Fruit fly (Drosophila melanogaster) whole organism, embryonic: ENCODE results near the gene Tsp29Fb.

Source experiments
- Bdp1 ChIP-seq: fragments of 200-800 bp; sonication (Bioruptor generic); optimal IDR thresholded peaks from 3 replicates; lab custom pipeline; 2016; ENCODE audit warnings: missing biosample characterization, missing genetic modification characterization
- CG10543 ChIP-seq: fragments of 200-800 bp; sonication (Bioruptor generic); optimal IDR thresholded peaks from 3 replicates; lab custom pipeline; 2017; ENCODE audit warnings: missing biosample characterization, mild to moderate bottlenecking, missing genetic modification characterization, moderate library complexity
- CG11247 ChIP-seq: fragments of 200-800 bp; sonication (Bioruptor generic); IDR thresholded peaks from 2 replicates; pipeline ENCODE4 v1.3.6; 2022; ENCODE audit warnings: missing biosample characterization, missing genetic modification characterization
- CG15011 ChIP-seq: fragments of 200-800 bp; sonication (Bioruptor generic); optimal IDR thresholded peaks from 3 replicates; lab custom pipeline; 2018; ENCODE audit warnings: missing biosample characterization, mild to moderate bottlenecking, missing genetic modification characterization
- CG17802 ChIP-seq: fragments of 200-800 bp; sonication (Bioruptor generic); optimal IDR thresholded peaks from 2 replicates; lab custom pipeline; 2018; ENCODE audit warnings: missing biosample characterization, mild to moderate bottlenecking, missing genetic modification characterization, moderate library complexity
- CG18599 ChIP-seq: fragments of 200-800 bp; sonication (Bioruptor generic); optimal IDR thresholded peaks from 3 replicates; lab custom pipeline; 2017; ENCODE audit warnings: missing biosample characterization, missing genetic modification characterization, mild to moderate bottlenecking, moderate library complexity, missing genetic modification reagents
- CG2199 ChIP-seq: fragments of 200-800 bp; sonication (Bioruptor generic); IDR thresholded peaks from 3 replicates; pipeline ENCODE4 v1.3.6; 2022; ENCODE audit warnings: missing biosample characterization, missing genetic modification characterization
- CG7928 ChIP-seq: fragments of 200-800 bp; sonication (Bioruptor generic); optimal IDR thresholded peaks from 2 replicates; lab custom pipeline; 2017; ENCODE audit warnings: missing biosample characterization, mild to moderate bottlenecking, missing genetic modification characterization
- Hey ChIP-seq: fragments of 200-800 bp; sonication (Bioruptor generic); optimal IDR thresholded peaks from 3 replicates; lab custom pipeline; 2018; ENCODE audit warnings: missing biosample characterization, mild to moderate bottlenecking, missing genetic modification characterization
- HmgZ ChIP-seq: fragments of 200-800 bp; sonication (Bioruptor generic); optimal IDR thresholded peaks from 2 replicates; lab custom pipeline; 2018; ENCODE audit warnings: missing biosample characterization, mild to moderate bottlenecking, missing genetic modification characterization
- Lim3 ChIP-seq: fragments of 200-800 bp; sonication (Bioruptor generic); IDR thresholded peaks from 2 replicates; pipeline ENCODE4 v1.3.6; 2022; ENCODE audit warnings: missing biosample characterization, missing genetic modification characterization
- NFAT ChIP-seq: fragments of 200-800 bp; sonication (Bioruptor generic); IDR thresholded peaks from 2 replicates; pipeline ENCODE4 v1.3.6; 2022; ENCODE audit warnings: missing biosample characterization, missing genetic modification characterization
- amos ChIP-seq: fragments of 200-800 bp; sonication (Bioruptor generic); IDR thresholded peaks from 2 replicates; pipeline ENCODE4 v1.3.6; 2022; ENCODE audit warnings: missing biosample characterization, missing genetic modification characterization; ENCODE audit not compliant: partially characterized antibody
- cg ChIP-seq: fragments of 200-800 bp; sonication (Bioruptor generic); optimal IDR thresholded peaks from 3 replicates; lab custom pipeline; 2019; ENCODE audit warnings: missing biosample characterization, mild to moderate bottlenecking, missing genetic modification characterization, moderate library complexity
- corto ChIP-seq: fragments of 200-800 bp; sonication (Bioruptor generic); optimal IDR thresholded peaks from 2 replicates; lab custom pipeline; 2016; ENCODE audit warnings: missing biosample characterization, mild to moderate bottlenecking, missing genetic modification characterization, moderate library complexity
- cwo ChIP-seq: fragments of 200-800 bp; sonication (Bioruptor generic); optimal IDR thresholded peaks from 3 replicates; lab custom pipeline; 2017; ENCODE audit warnings: missing biosample characterization, missing genetic modification characterization, mild to moderate bottlenecking, moderate library complexity, missing genetic modification reagents
- danr ChIP-seq: fragments of 200-800 bp; sonication (Bioruptor generic); IDR thresholded peaks from 2 replicates; pipeline ENCODE4 v1.3.6; 2022; ENCODE audit warnings: missing biosample characterization, missing genetic modification characterization
- en ChIP-seq: fragments of 200-800 bp; sonication (Bioruptor generic); optimal IDR thresholded peaks from 2 replicates; lab custom pipeline; 2016; ENCODE audit warnings: missing biosample characterization, missing genetic modification characterization
- hth ChIP-seq: fragments of >200 bp; optimal IDR thresholded peaks from 2 replicates; lab custom pipeline; 2017; ENCODE audit warnings: inconsistent platforms
- lab ChIP-seq: fragments of 200-800 bp; sonication (Bioruptor generic); optimal IDR thresholded peaks from 3 replicates; lab custom pipeline; 2017; ENCODE audit warnings: missing biosample characterization, missing genetic modification characterization, mild to moderate bottlenecking, moderate library complexity, missing genetic modification reagents
- lbe ChIP-seq: fragments of 200-800 bp; sonication (Bioruptor generic); optimal IDR thresholded peaks from 2 replicates; lab custom pipeline; 2016; ENCODE audit warnings: missing biosample characterization, mild to moderate bottlenecking, missing genetic modification characterization
- nom ChIP-seq: fragments of 200-800 bp; sonication (Bioruptor generic); optimal IDR thresholded peaks from 2 replicates; lab custom pipeline; 2017; ENCODE audit warnings: missing biosample characterization, missing genetic modification characterization, mild to moderate bottlenecking, moderate library complexity, missing genetic modification reagents
- odd ChIP-seq: fragments of 200-800 bp; sonication (Bioruptor generic); optimal IDR thresholded peaks from 2 replicates; lab custom pipeline; 2017; ENCODE audit warnings: missing biosample characterization, mild to moderate bottlenecking, missing genetic modification characterization
- pzg ChIP-seq: fragments of 200-800 bp; sonication (Bioruptor generic); optimal IDR thresholded peaks from 3 replicates; lab custom pipeline; 2018; ENCODE audit warnings: missing biosample characterization, mild to moderate bottlenecking, missing genetic modification characterization, moderate library complexity
- slou ChIP-seq: fragments of 200-800 bp; sonication (Bioruptor generic); optimal IDR thresholded peaks from 3 replicates; lab custom pipeline; 2016; ENCODE audit warnings: missing biosample characterization, missing genetic modification characterization
- so ChIP-seq: fragments of 200-800 bp; sonication (Bioruptor generic); IDR thresholded peaks from 3 replicates; pipeline ENCODE4 v1.3.6; 2022; ENCODE audit warnings: missing biosample characterization, missing genetic modification characterization
- sug ChIP-seq: fragments of 200-800 bp; optimal IDR thresholded peaks from 2 replicates; lab custom pipeline; 2019; ENCODE audit warnings: missing biosample characterization, mild to moderate bottlenecking, missing genetic modification characterization, moderate library complexity

Gene Tsp29Fb

dm6 chr2L:8989037-8989591 is 51.9 kb downstream of the Tsp29Fb start, which contains the start of gene rost (continued):
- TF ChIP-seq Hey = peak; percentile 82
- TF ChIP-seq corto (GFP tag; lab: Kevin White, UChicago) = peak; percentile 51
- no peak for TF ChIP-seq pzg (GFP tag; lab: Kevin White, UChicago)
- no peak for TF ChIP-seq CG17802 (tag; lab: Kevin White, UChicago)
- no peak for TF ChIP-seq Bdp1 (GFP tag; lab: Kevin White, UChicago)
- TF ChIP-seq cwo (GFP tag; lab: Kevin White, UChicago) = peak; percentile 40
- no peak for TF ChIP-seq hth (lab: Kevin White, UChicago)
- TF ChIP-seq NFAT (GFP tag; lab: Robert Waterston, UW) = no peak
- TF ChIP-seq danr (GFP tag; lab: Robert Waterston, UW) = no peak
- no peak for TF ChIP-seq en (GFP tag; lab: Kevin White, UChicago)
- peak; percentile 22 for TF ChIP-seq cg
- peak; percentile 75 for TF ChIP-seq CG10543
- TF ChIP-seq CG15011 (GFP tag; lab: Kevin White, UChicago) = no peak
- peak; percentile 44 for TF ChIP-seq HmgZ (tag; lab: Kevin White, UChicago)
- peak; percentile 25 for TF ChIP-seq lab (GFP tag; lab: Kevin White, UChicago)
- peak; percentile 57 for TF ChIP-seq nom (GFP tag; lab: Kevin White, UChicago)
- TF ChIP-seq CG18599 (GFP tag; lab: Kevin White, UChicago) = peak; percentile 49
- 0 out of 3 replicates have a peak, but pooled peaks have one; percentile 22 for TF ChIP-seq CG2199 (GFP tag; lab: Robert Waterston, UW)
- TF ChIP-seq Lim3 (GFP tag; lab: Robert Waterston, UW) = no peak
- no peak for TF ChIP-seq slou (GFP tag; lab: Kevin White, UChicago)
- no peak for TF ChIP-seq CG11247 (GFP tag; lab: Robert Waterston, UW)
- no peak for TF ChIP-seq odd
- peak; percentile 86 for TF ChIP-seq sug (tag; lab: Kevin White, UChicago)
- peak; percentile 54 for TF ChIP-seq lbe (GFP tag; lab: Kevin White, UChicago)
- no peak for TF ChIP-seq CG7928
- no peak for TF ChIP-seq so (GFP tag; lab: Robert Waterston, UW)
- no peak; the same call in 1 of the 2 replicates for TF ChIP-seq amos (GFP tag; lab: Robert Waterston, UW)
